Fruit fly (Drosophila melanogaster) whole organism, embryonic: ENCODE results near the gene phol.

ENCODE experiments used
- CG1024 ChIP-seq: fragments of 200-800 bp; sonication (Bioruptor generic); IDR thresholded peaks from 2 replicates; pipeline ENCODE4 v1.3.6; 2022; ENCODE audit warnings: missing biosample characterization, missing genetic modification characterization
- CG10321 ChIP-seq: fragments of 200-800 bp; sonication (Bioruptor generic); IDR thresholded peaks from 2 replicates; pipeline ENCODE4 v1.3.6; 2022; ENCODE audit warnings: missing biosample characterization, missing genetic modification characterization
- CG10959 ChIP-seq: fragments of 200-800 bp; sonication (Bioruptor generic); IDR thresholded peaks from 2 replicates; pipeline ENCODE4 v1.3.6; 2022; ENCODE audit warnings: missing biosample characterization, missing genetic modification characterization
- CG11696 ChIP-seq: fragments of 200-800 bp; sonication (Bioruptor generic); IDR thresholded peaks from 2 replicates; pipeline ENCODE4 v1.3.6; 2022; ENCODE audit warnings: missing biosample characterization, missing genetic modification characterization
- CG12769 ChIP-seq: fragments of 200-800 bp; sonication (Bioruptor generic); optimal IDR thresholded peaks from 2 replicates; lab custom pipeline; 2019; ENCODE audit warnings: missing biosample characterization, mild to moderate bottlenecking, missing genetic modification characterization, moderate library complexity
- CG15479 ChIP-seq: fragments of 200-800 bp; sonication (Bioruptor generic); optimal IDR thresholded peaks from 3 replicates; lab custom pipeline; 2019; ENCODE audit warnings: missing biosample characterization, mild to moderate bottlenecking, missing genetic modification characterization, moderate library complexity
- CG18619 ChIP-seq: fragments of 200-800 bp; sonication (Bioruptor generic); optimal IDR thresholded peaks from 3 replicates; lab custom pipeline; 2017; ENCODE audit warnings: missing biosample characterization, mild to moderate bottlenecking, missing genetic modification characterization
- CG2875 ChIP-seq: fragments of 200-800 bp; sonication (Bioruptor generic); optimal IDR thresholded peaks from 2 replicates; lab custom pipeline; 2017; ENCODE audit warnings: missing biosample characterization, mild to moderate bottlenecking, missing genetic modification characterization, missing genetic modification reagents
- CG30403 ChIP-seq: fragments of 200-800 bp; sonication (Bioruptor generic); optimal IDR thresholded peaks from 3 replicates; lab custom pipeline; 2016; ENCODE audit warnings: missing biosample characterization, missing genetic modification characterization
- CG34376 ChIP-seq: fragments of 200-800 bp; sonication (Bioruptor generic); optimal IDR thresholded peaks from 2 replicates; lab custom pipeline; 2018; ENCODE audit warnings: missing biosample characterization, mild to moderate bottlenecking, missing genetic modification characterization
- CG43689 ChIP-seq: fragments of 200-800 bp; sonication (Bioruptor generic); IDR thresholded peaks from 2 replicates; pipeline ENCODE4 v1.3.6; 2022; ENCODE audit warnings: missing biosample characterization, missing genetic modification characterization
- CG7839 ChIP-seq: fragments of 200-800 bp; sonication (Bioruptor generic); optimal IDR thresholded peaks from 3 replicates; lab custom pipeline; 2018; ENCODE audit warnings: missing biosample characterization, mild to moderate bottlenecking, missing genetic modification characterization, moderate library complexity
- CG8478 ChIP-seq: fragments of >200 bp; optimal IDR thresholded peaks from 2 replicates; lab custom pipeline; 2018
- CG9437 ChIP-seq: fragments of 200-800 bp; sonication (Bioruptor generic); optimal IDR thresholded peaks from 2 replicates; lab custom pipeline; 2018; ENCODE audit warnings: missing biosample characterization, mild to moderate bottlenecking, missing genetic modification characterization
- CG9817 ChIP-seq: fragments of 200-800 bp; sonication (Bioruptor generic); optimal IDR thresholded peaks from 2 replicates; lab custom pipeline; 2018; ENCODE audit warnings: missing biosample characterization, mild to moderate bottlenecking, missing genetic modification characterization, moderate library complexity
- CG9932 ChIP-seq: fragments of 200-800 bp; sonication (Bioruptor generic); IDR thresholded peaks from 2 replicates; pipeline ENCODE4 v1.3.6; 2022; ENCODE audit warnings: missing biosample characterization, missing genetic modification characterization
- E2f2 ChIP-seq: fragments of 200-800 bp; sonication (Bioruptor generic); IDR thresholded peaks from 2 replicates; pipeline ENCODE4 v1.3.6; 2022; ENCODE audit warnings: missing biosample characterization, missing genetic modification characterization
- Ets65A ChIP-seq: fragments of 200-800 bp; sonication (Bioruptor generic); peaks from one replicate; lab custom pipeline; 2016; ENCODE audit warnings: missing biosample characterization, missing genetic modification characterization
- HLH54F ChIP-seq: fragments of 200-800 bp; sonication (Bioruptor generic); optimal IDR thresholded peaks from 3 replicates; lab custom pipeline; 2016; ENCODE audit warnings: missing biosample characterization, missing genetic modification characterization
- Hr51 ChIP-seq, 2 experiments: fragments of 200-800 bp; sonication (Bioruptor generic); optimal IDR thresholded peaks; 2 replicates in 1 of 2; 3 replicates in 1 of 2; lab custom pipeline; 2016 to 2018; ENCODE audit warnings: missing biosample characterization in 2 of 2, missing genetic modification characterization in 2 of 2, mild to moderate bottlenecking in 1 of 2, moderate library complexity in 1 of 2
- MBD-R2 ChIP-seq: fragments of 200-800 bp; sonication (Bioruptor generic); IDR thresholded peaks from 2 replicates; pipeline ENCODE4 v1.3.6; 2022; ENCODE audit warnings: missing biosample characterization, missing genetic modification characterization
- Ptx1 ChIP-seq: fragments of 200-800 bp; sonication (Bioruptor generic); IDR thresholded peaks from 2 replicates; pipeline ENCODE4 v1.3.6; 2022; ENCODE audit warnings: missing biosample characterization, missing genetic modification characterization
- Rfx ChIP-seq: fragments of 200-800 bp; sonication (Bioruptor generic); IDR thresholded peaks from 2 replicates; pipeline ENCODE4 v1.3.6; 2022; ENCODE audit warnings: missing biosample characterization, missing genetic modification characterization
- cas ChIP-seq: fragments of 200-800 bp; sonication (Bioruptor generic); IDR thresholded peaks from 2 replicates; pipeline ENCODE4 v1.3.6; 2022; ENCODE audit warnings: missing biosample characterization, missing genetic modification characterization
- chif ChIP-seq, 2 experiments: fragments of 200-800 bp; sonication (Bioruptor generic); optimal IDR thresholded peaks; 3 replicates each; lab custom pipeline; 2016; ENCODE audit warnings: missing biosample characterization in 2 of 2, missing genetic modification characterization in 2 of 2
- crp ChIP-seq, 2 experiments: fragments of 200-800 bp; sonication (Bioruptor generic); optimal IDR thresholded peaks; 2 replicates in 1 of 2; 3 replicates in 1 of 2; lab custom pipeline; 2017; ENCODE audit warnings: missing biosample characterization in 2 of 2, missing genetic modification characterization in 2 of 2, mild to moderate bottlenecking in 1 of 2, moderate library complexity in 1 of 2
- da ChIP-seq: fragments of 200-800 bp; sonication (Bioruptor generic); optimal IDR thresholded peaks from 2 replicates; lab custom pipeline; 2016; ENCODE audit warnings: missing biosample characterization, missing genetic modification characterization
- dimm ChIP-seq: fragments of 200-800 bp; sonication (Bioruptor generic); IDR thresholded peaks from 2 replicates; pipeline ENCODE4 v1.3.6; 2022; ENCODE audit warnings: missing biosample characterization, missing genetic modification characterization
- disco-r ChIP-seq: fragments of 200-800 bp; sonication (Bioruptor generic); optimal IDR thresholded peaks from 2 replicates; lab custom pipeline; 2016; ENCODE audit warnings: missing biosample characterization, missing genetic modification characterization
- eve ChIP-seq, 2 experiments: fragments of >200 bp; optimal IDR thresholded peaks; 2 replicates each; lab custom pipeline; 2017; ENCODE audit warnings: missing biosample characterization in 2 of 2, missing genetic modification characterization in 2 of 2
- fd102C ChIP-seq: fragments of 200-800 bp; sonication (Bioruptor generic); optimal IDR thresholded peaks from 2 replicates; lab custom pipeline; 2018; ENCODE audit warnings: missing biosample characterization, mild to moderate bottlenecking, missing genetic modification characterization, moderate library complexity
- fru ChIP-seq: fragments of >200 bp; optimal IDR thresholded peaks from 2 replicates; lab custom pipeline; 2017
- hbn ChIP-seq: fragments of 200-800 bp; sonication (Bioruptor generic); IDR thresholded peaks from 2 replicates; pipeline ENCODE4 v1.3.6; 2022; ENCODE audit warnings: missing biosample characterization, missing genetic modification characterization; ENCODE audit not compliant: partially characterized antibody
- ind ChIP-seq: fragments of 200-800 bp; sonication (Bioruptor generic); optimal IDR thresholded peaks from 3 replicates; lab custom pipeline; 2016; ENCODE audit warnings: missing biosample characterization, missing genetic modification characterization
- kay ChIP-seq: fragments of 200-800 bp; sonication (Bioruptor generic); optimal IDR thresholded peaks from 2 replicates; lab custom pipeline; 2016; ENCODE audit warnings: missing biosample characterization, missing genetic modification characterization
- luna ChIP-seq: fragments of 200-800 bp; sonication (Bioruptor generic); optimal IDR thresholded peaks from 2 replicates; lab custom pipeline; 2016; ENCODE audit warnings: missing biosample characterization, missing genetic modification characterization
- odd ChIP-seq: fragments of 200-800 bp; sonication (Bioruptor generic); optimal IDR thresholded peaks from 2 replicates; lab custom pipeline; 2017; ENCODE audit warnings: missing biosample characterization, mild to moderate bottlenecking, missing genetic modification characterization
- onecut ChIP-seq: fragments of 200-800 bp; sonication (Bioruptor generic); IDR thresholded peaks from 2 replicates; pipeline ENCODE4 v1.3.6; 2022; ENCODE audit warnings: missing biosample characterization, missing genetic modification characterization
- p53 ChIP-seq: fragments of 200-800 bp; sonication (Bioruptor generic); optimal IDR thresholded peaks from 2 replicates; lab custom pipeline; 2016; ENCODE audit warnings: missing biosample characterization, missing genetic modification characterization
- pb ChIP-seq: fragments of 200-800 bp; sonication (Bioruptor generic); optimal IDR thresholded peaks from 3 replicates; lab custom pipeline; 2016; ENCODE audit warnings: missing biosample characterization, missing genetic modification characterization
- run ChIP-seq: fragments of 200-800 bp; sonication (Bioruptor generic); optimal IDR thresholded peaks from 3 replicates; lab custom pipeline; 2018; ENCODE audit warnings: missing biosample characterization, mild to moderate bottlenecking, missing genetic modification characterization
- sens ChIP-seq: fragments of 200-800 bp; sonication (Bioruptor generic); peaks from one replicate; lab custom pipeline; 2016; ENCODE audit warnings: missing biosample characterization, missing genetic modification characterization
- sisA ChIP-seq: fragments of 200-800 bp; sonication (Bioruptor generic); IDR thresholded peaks from 2 replicates; pipeline ENCODE4 v1.3.6; 2022; ENCODE audit warnings: missing biosample characterization, missing genetic modification characterization
- ssp ChIP-seq: fragments of 200-800 bp; sonication (Bioruptor generic); IDR thresholded peaks from 2 replicates; pipeline ENCODE4 v1.3.6; 2022; ENCODE audit warnings: missing biosample characterization, missing genetic modification characterization
- stc ChIP-seq: fragments of 200-800 bp; sonication (Bioruptor generic); IDR thresholded peaks from 2 replicates; pipeline ENCODE4 v1.3.6; 2022; ENCODE audit warnings: missing biosample characterization, missing genetic modification characterization
- tgo ChIP-seq: fragments of 200-800 bp; sonication (Bioruptor generic); IDR thresholded peaks from 3 replicates; pipeline ENCODE4 v1.3.6; 2022; ENCODE audit warnings: missing biosample characterization, missing genetic modification characterization
- tio ChIP-seq: fragments of 200-800 bp; sonication (Bioruptor generic); optimal IDR thresholded peaks from 2 replicates; lab custom pipeline; 2017; ENCODE audit warnings: missing biosample characterization, missing genetic modification characterization, inconsistent platforms
- tup ChIP-seq: fragments of 200-800 bp; sonication (Bioruptor generic); optimal IDR thresholded peaks from 2 replicates; lab custom pipeline; 2016; ENCODE audit warnings: missing biosample characterization, mild to moderate bottlenecking, missing genetic modification characterization, moderate library complexity
- tx ChIP-seq: fragments of 200-800 bp; sonication (Bioruptor generic); optimal IDR thresholded peaks from 2 replicates; lab custom pipeline; 2016; ENCODE audit warnings: missing biosample characterization, missing genetic modification characterization
- wek ChIP-seq: fragments of 200-800 bp; sonication (Bioruptor generic); optimal IDR thresholded peaks from 3 replicates; lab custom pipeline; 2018; ENCODE audit warnings: missing biosample characterization, mild to moderate bottlenecking, missing genetic modification characterization, moderate library complexity

phol gene

dm6 chr3L:9429665-9430607 lies 26.1 kb downstream of the phol start, which contains the start of the genes RpS17 and MTF-1 (continued):
- no peak; the same call in 1 of the 2 replicates for TF ChIP-seq CG9932
- no peak for TF ChIP-seq CG10959 (GFP tag; lab: Robert Waterston, UW)
- TF ChIP-seq chif (GFP tag; optimal IDR thresholded peaks at IDR 0.05; lab: Kevin White, UChicago), result peak in 1 of 2 experiments; percentile 24
- peak; percentile 51 for TF ChIP-seq tgo (GFP tag; lab: Robert Waterston, UW)
- TF ChIP-seq CG18619 (GFP tag; lab: Kevin White, UChicago), result peak; percentile 52
- TF ChIP-seq sisA, result no peak
- TF ChIP-seq luna, result peak; percentile 7
- no peak for TF ChIP-seq kay
- TF ChIP-seq onecut, result peak; percentile 70
- no peak for TF ChIP-seq CG8478 (lab: Kevin White, UChicago)
- peak; percentile 7 for TF ChIP-seq run (tag; lab: Kevin White, UChicago)
- peak; percentile 32; the same call in 1 of the 2 replicates for TF ChIP-seq E2f2 (GFP tag; lab: Robert Waterston, UW)
- no peak for TF ChIP-seq ind (GFP tag; lab: Kevin White, UChicago)
- TF ChIP-seq tio, result peak; percentile 47
- peak; percentile 70 for TF ChIP-seq Rfx (GFP tag; lab: Robert Waterston, UW)
- no peak for TF ChIP-seq pb
- peak; percentile 9 for TF ChIP-seq CG30403
- no peak for TF ChIP-seq tx (GFP tag; lab: Kevin White, UChicago)
- TF ChIP-seq HLH54F (GFP tag; lab: Kevin White, UChicago), result no peak
- peak; percentile 9; the same call in 1 of the 2 replicates for TF ChIP-seq CG11696 (GFP tag; lab: Robert Waterston, UW)
- peak; percentile 55 for TF ChIP-seq CG12769 (tag; lab: Kevin White, UChicago)
- TF ChIP-seq dimm (GFP tag; lab: Robert Waterston, UW), result no peak
- no peak for TF ChIP-seq crp (GFP tag; optimal IDR thresholded peaks at IDR 0.05; lab: Kevin White, UChicago)
- no peak for TF ChIP-seq eve (GFP tag; optimal IDR thresholded peaks at IDR 0.05; lab: Kevin White, UChicago)
- no peak for TF ChIP-seq tup (GFP tag; lab: Kevin White, UChicago)
- TF ChIP-seq da (GFP tag; lab: Kevin White, UChicago), result no peak
- peak; percentile 10; the same call in 1 of the 2 replicates for TF ChIP-seq stc (GFP tag; lab: Robert Waterston, UW)
- TF ChIP-seq CG34376 (GFP tag; lab: Kevin White, UChicago), result peak; percentile 91
- peak; percentile 39 for TF ChIP-seq disco-r (GFP tag; lab: Kevin White, UChicago)
- TF ChIP-seq Ptx1 (GFP tag; lab: Robert Waterston, UW), result peak; percentile 33; the same call in 1 of the 2 replicates
- TF ChIP-seq fd102C (GFP tag; lab: Kevin White, UChicago), result no peak
- TF ChIP-seq CG15479 (GFP tag; lab: Kevin White, UChicago), result no peak
- peak; percentile 85 for TF ChIP-seq Ets65A (GFP tag; lab: Kevin White, UChicago)
- TF ChIP-seq CG2875 (GFP tag; lab: Kevin White, UChicago), result no peak
- TF ChIP-seq CG9437 (GFP tag; lab: Kevin White, UChicago), result peak; percentile 16
- TF ChIP-seq CG9817 (tag; lab: Kevin White, UChicago), result no peak
- peak; percentile 43; the same call in 1 of the 2 replicates for TF ChIP-seq MBD-R2 (GFP tag; lab: Robert Waterston, UW)
- peak; percentile 61 for TF ChIP-seq CG1024 (GFP tag; lab: Robert Waterston, UW)
- TF ChIP-seq CG10321 (GFP tag; lab: Robert Waterston, UW), result peak; percentile 39; the same call in 1 of the 2 replicates
- peak; percentile 71 for TF ChIP-seq odd
- no peak for TF ChIP-seq Hr51 (GFP tag; optimal IDR thresholded peaks at IDR 0.05; lab: Kevin White, UChicago)
- no peak for TF ChIP-seq cas (GFP tag; lab: Robert Waterston, UW)
- TF ChIP-seq wek (GFP tag; lab: Kevin White, UChicago), result peak; percentile 98
- peak; percentile 88 for TF ChIP-seq sens
- no peak for TF ChIP-seq fru (lab: Kevin White, UChicago)
- peak; percentile 37 for TF ChIP-seq CG7839
- TF ChIP-seq CG43689 (GFP tag; lab: Robert Waterston, UW), result no peak
- TF ChIP-seq hbn, result no peak
- TF ChIP-seq p53 (GFP tag; lab: Kevin White, UChicago), result no peak
- no peak for TF ChIP-seq ssp
